Fruit fly (Drosophila melanogaster): ENCODE measurements around the gene emb.

The emb gene

DNA sequence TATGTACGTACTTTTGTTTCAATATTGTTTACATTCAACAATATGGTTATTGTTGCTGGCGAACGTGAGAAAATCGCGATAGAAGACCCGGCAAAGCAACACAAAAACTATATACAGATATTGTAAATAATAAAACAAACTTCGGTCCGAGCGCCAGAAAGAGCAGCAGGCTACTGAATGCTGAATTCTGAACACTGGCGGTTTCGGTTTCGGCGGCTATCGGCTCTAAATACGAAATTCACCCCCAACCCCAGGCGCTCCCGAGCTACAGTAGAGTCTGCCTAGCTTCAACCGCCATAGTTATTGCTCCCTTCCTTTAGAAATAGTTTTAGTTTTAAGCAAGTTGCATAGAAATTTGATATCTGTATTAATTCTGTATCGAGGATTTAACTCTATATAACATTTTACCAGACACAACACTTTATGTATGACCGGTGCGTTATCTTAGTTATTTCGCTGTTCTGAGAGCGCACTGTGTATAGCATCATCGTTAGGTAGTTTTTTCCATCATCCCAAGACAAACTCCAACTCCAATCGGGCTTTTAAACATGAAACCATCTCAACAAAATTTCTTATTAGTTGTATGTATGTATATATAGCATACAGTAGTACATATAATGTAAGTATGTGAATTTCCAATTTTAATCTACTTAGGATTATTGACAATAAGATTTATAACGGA is 41.0 kb upstream of the emb start, which contains the start of gene CG7627 (continued):
- TF ChIP-seq CG2875 (GFP tag; optimal IDR thresholded peaks at IDR 0.05): peak; percentile 54
- no peak for TF ChIP-seq Spps (tag; optimal IDR thresholded peaks at IDR 0.05)
- no peak for TF ChIP-seq unc-4 (GFP tag; IDR thresholded peaks at IDR 0.05; ENCODE audit: partially characterized antibody)
- TF ChIP-seq ash1 (GFP tag; optimal IDR thresholded peaks at IDR 0.05): no peak
- peak; percentile 37 for TF ChIP-seq CG4707 (GFP tag; optimal IDR thresholded peaks at IDR 0.05)
- TF ChIP-seq Mrtf (GFP tag; IDR thresholded peaks at IDR 0.05): peak; percentile 80
- TF ChIP-seq CG4617 (GFP tag; optimal IDR thresholded peaks at IDR 0.05; ENCODE audit: borderline replicate concordance): no peak
- TF ChIP-seq ind (GFP tag; optimal IDR thresholded peaks at IDR 0.05): peak; percentile 78
- TF ChIP-seq Opbp (GFP tag; IDR thresholded peaks at IDR 0.05; ENCODE audit: partially characterized antibody): no peak
- TF ChIP-seq CG12659 (GFP tag; optimal IDR thresholded peaks at IDR 0.05): peak; percentile 73
- TF ChIP-seq phol (tag; optimal IDR thresholded peaks at IDR 0.05): peak; percentile 70
- TF ChIP-seq Hr51 (GFP tag; optimal IDR thresholded peaks at IDR 0.05): peak; percentile 21 to 77
- TF ChIP-seq Hr78 (GFP tag; optimal IDR thresholded peaks at IDR 0.05): peak in 1 of 2 experiments; percentile 15
- peak; percentile 74 for TF ChIP-seq CG18262 (tag; optimal IDR thresholded peaks at IDR 0.05)
- no peak for TF ChIP-seq bigmax (GFP tag; optimal IDR thresholded peaks at IDR 0.05)
- no peak for TF ChIP-seq Dll (GFP tag; IDR thresholded peaks at IDR 0.05; ENCODE audit: partially characterized antibody)
- TF ChIP-seq chif (GFP tag; optimal IDR thresholded peaks at IDR 0.05): peak; percentile 56 to 76
- peak; percentile 1 for TF ChIP-seq luna (GFP tag; optimal IDR thresholded peaks at IDR 0.05)
- TF ChIP-seq Aef1 (GFP tag; IDR thresholded peaks at IDR 0.05): peak; percentile 75
- peak; percentile 64 for TF ChIP-seq CG18476 (GFP tag; optimal IDR thresholded peaks at IDR 0.05)
- TF ChIP-seq Dek (tag; optimal IDR thresholded peaks at IDR 0.05): peak; percentile 65
- TF ChIP-seq D19A (tag; optimal IDR thresholded peaks at IDR 0.05): peak; percentile 33
- TF ChIP-seq sr (GFP tag; IDR thresholded peaks at IDR 0.05): peak; percentile 22; the same call in 1 of the 3 replicates
- TF ChIP-seq CG4282 (GFP tag; optimal IDR thresholded peaks at IDR 0.05): no peak
- TF ChIP-seq CG9817 (tag; optimal IDR thresholded peaks at IDR 0.05): peak; percentile 74
- peak; percentile 74 for TF ChIP-seq Hsf (GFP tag; optimal IDR thresholded peaks at IDR 0.05)
- TF ChIP-seq E2f1 (GFP tag; IDR thresholded peaks at IDR 0.05): peak; percentile 63
- no peak for TF ChIP-seq ham (GFP tag; IDR thresholded peaks at IDR 0.05)
- TF ChIP-seq kni (GFP tag; optimal IDR thresholded peaks at IDR 0.05): no peak
- peak; percentile 19 for TF ChIP-seq da (GFP tag; optimal IDR thresholded peaks at IDR 0.05)
- TF ChIP-seq CG1792 (GFP tag; optimal IDR thresholded peaks at IDR 0.05): peak; percentile 43
- TF ChIP-seq CG18599 (GFP tag; optimal IDR thresholded peaks at IDR 0.05): peak; percentile 94
- peak; percentile 56 for TF ChIP-seq CG32772 (GFP tag; IDR thresholded peaks at IDR 0.05)
- peak; percentile 86 for TF ChIP-seq Fer1 (GFP tag; optimal IDR thresholded peaks at IDR 0.05)
- peak; percentile 63 for TF ChIP-seq ERR (GFP tag; optimal IDR thresholded peaks at IDR 0.05)
- peak; percentile 61 for TF ChIP-seq Bdp1 (GFP tag; optimal IDR thresholded peaks at IDR 0.05)
- TF ChIP-seq unpg (GFP tag; optimal IDR thresholded peaks at IDR 0.05): peak; percentile 70
- TF ChIP-seq Mad (GFP tag; optimal IDR thresholded peaks at IDR 0.05): no peak
- 0 out of 3 replicates have a peak, but pooled peaks have one; percentile 51 for TF ChIP-seq CG3726 (GFP tag; IDR thresholded peaks at IDR 0.05)
- TF ChIP-seq lbe (GFP tag; optimal IDR thresholded peaks at IDR 0.05): peak; percentile 65
- TF ChIP-seq CG13424 (tag; optimal IDR thresholded peaks at IDR 0.05): peak; percentile 78
- peak; percentile 28 for TF ChIP-seq CG3407 (GFP tag; optimal IDR thresholded peaks at IDR 0.05)
- TF ChIP-seq ftz-f1 (GFP tag; optimal IDR thresholded peaks at IDR 0.05): no peak
- peak; percentile 82 for TF ChIP-seq Fer3 (tag; optimal IDR thresholded peaks at IDR 0.05)
- no peak for TF ChIP-seq CTCF (GFP tag; optimal IDR thresholded peaks at IDR 0.05)
- TF ChIP-seq Pdp1 (GFP tag; optimal IDR thresholded peaks at IDR 0.05): peak; percentile 35 to 70
- peak; percentile 74 for TF ChIP-seq so (GFP tag; IDR thresholded peaks at IDR 0.05)
- TF ChIP-seq CG8359 (GFP tag; optimal IDR thresholded peaks at IDR 0.05; ENCODE audit: borderline replicate concordance): peak; percentile 39
- no peak for TF ChIP-seq Dfd (GFP tag; optimal IDR thresholded peaks at IDR 0.05)
